Fruit fly (Drosophila melanogaster) S2 (cell line): ENCODE measurements around the gene CG34238.

Source experiments
- CG8478 ChIP-seq: fragments of >200 bp; optimal IDR thresholded peaks from 2 replicates; lab custom pipeline; 2018
- CTCF ChIP-seq, 2 experiments: fragments of >200 bp; optimal IDR thresholded peaks; 2 replicates each; lab custom pipeline; 2018

DNA sequence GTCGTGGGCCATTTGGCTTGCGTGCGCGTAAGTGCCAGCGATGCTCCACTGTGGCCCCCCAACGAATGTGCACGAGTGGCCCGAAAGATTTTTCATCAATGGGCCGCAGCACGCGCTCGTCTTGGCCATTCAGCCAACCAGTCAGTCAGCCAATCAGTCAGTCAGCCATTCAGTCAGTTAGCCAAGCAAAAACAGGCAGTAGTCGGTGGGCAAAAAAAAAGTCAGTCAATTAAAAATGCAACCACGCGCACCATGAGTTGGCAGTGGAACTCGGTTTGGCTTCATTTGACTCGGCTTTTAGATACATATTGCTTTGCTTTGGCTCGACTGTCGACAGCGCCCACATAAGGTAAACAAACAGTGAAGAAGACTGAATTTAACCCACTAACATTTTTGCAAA, 19.7 kb downstream of the CG34238 start:
- TF ChIP-seq CG8478 (no peak), CTCF (optimal IDR thresholded peaks at IDR 0.05; lab: Kevin White, UChicago) (no peak)
